Fruit fly (Drosophila melanogaster) whole organism, embryonic: ENCODE data around the gene par-6.
A peak's percentile ranks its signal among the peaks of the same experiment; 100 is the strongest.

Source experiments
- Bdp1 ChIP-seq: fragments of 200-800 bp; sonication (Bioruptor generic); optimal IDR thresholded peaks from 3 replicates; lab custom pipeline; 2016; ENCODE audit warnings: missing biosample characterization, missing genetic modification characterization
- CG11504 ChIP-seq: fragments of 200-800 bp; sonication (Bioruptor generic); optimal IDR thresholded peaks from 3 replicates; lab custom pipeline; 2019; ENCODE audit warnings: missing biosample characterization, mild to moderate bottlenecking, missing genetic modification characterization, moderate library complexity
- CG13287 ChIP-seq: fragments of 200-800 bp; sonication (Bioruptor generic); IDR thresholded peaks from 2 replicates; pipeline ENCODE4 v1.3.6; 2022; ENCODE audit warnings: missing biosample characterization, missing genetic modification characterization; ENCODE audit not compliant: partially characterized antibody
- CG13894 ChIP-seq: fragments of 200-800 bp; sonication (Bioruptor generic); optimal IDR thresholded peaks from 3 replicates; lab custom pipeline; 2018; ENCODE audit warnings: missing biosample characterization, mild to moderate bottlenecking, missing genetic modification characterization, moderate library complexity
- CG17802 ChIP-seq: fragments of 200-800 bp; sonication (Bioruptor generic); optimal IDR thresholded peaks from 2 replicates; lab custom pipeline; 2018; ENCODE audit warnings: missing biosample characterization, mild to moderate bottlenecking, missing genetic modification characterization, moderate library complexity
- CG18619 ChIP-seq: fragments of 200-800 bp; sonication (Bioruptor generic); optimal IDR thresholded peaks from 3 replicates; lab custom pipeline; 2017; ENCODE audit warnings: missing biosample characterization, mild to moderate bottlenecking, missing genetic modification characterization
- CG31365 ChIP-seq: fragments of 200-800 bp; sonication (Bioruptor generic); optimal IDR thresholded peaks from 2 replicates; lab custom pipeline; 2018; ENCODE audit warnings: missing biosample characterization, mild to moderate bottlenecking, missing genetic modification characterization
- CG4424 ChIP-seq: fragments of 200-800 bp; sonication (Bioruptor generic); optimal IDR thresholded peaks from 3 replicates; lab custom pipeline; 2016; ENCODE audit warnings: missing biosample characterization, missing genetic modification characterization
- CG7271 ChIP-seq: fragments of 200-800 bp; sonication (Bioruptor generic); optimal IDR thresholded peaks from 2 replicates; lab custom pipeline; 2018; ENCODE audit warnings: missing biosample characterization, mild to moderate bottlenecking, missing genetic modification characterization, moderate library complexity
- CG9215 ChIP-seq: fragments of 200-800 bp; sonication (Bioruptor generic); IDR thresholded peaks from 2 replicates; pipeline ENCODE4 v1.3.6; 2022; ENCODE audit warnings: missing biosample characterization, missing genetic modification characterization
- CG9817 ChIP-seq: fragments of 200-800 bp; sonication (Bioruptor generic); optimal IDR thresholded peaks from 2 replicates; lab custom pipeline; 2018; ENCODE audit warnings: missing biosample characterization, mild to moderate bottlenecking, missing genetic modification characterization, moderate library complexity
- CkIIα-i1 ChIP-seq: fragments of 200-800 bp; sonication (Bioruptor generic); IDR thresholded peaks from 2 replicates; pipeline ENCODE4 v1.3.6; 2022; ENCODE audit warnings: missing biosample characterization, missing genetic modification characterization
- CrebB ChIP-seq: fragments of 200-800 bp; sonication (Bioruptor generic); optimal IDR thresholded peaks from 3 replicates; lab custom pipeline; 2018; ENCODE audit warnings: missing biosample characterization, mild to moderate bottlenecking, missing genetic modification characterization
- Deaf1 ChIP-seq: fragments of 200-800 bp; optimal IDR thresholded peaks from 3 replicates; lab custom pipeline; 2019; ENCODE audit warnings: missing biosample characterization, mild to moderate bottlenecking, missing genetic modification characterization, moderate library complexity
- Doc3 ChIP-seq: fragments of 200-800 bp; sonication (Bioruptor generic); IDR thresholded peaks from 3 replicates; pipeline ENCODE4 v1.3.6; 2022; ENCODE audit warnings: missing biosample characterization, missing genetic modification characterization; ENCODE audit not compliant: partially characterized antibody
- HLHmδ ChIP-seq: fragments of 200-800 bp; sonication (Bioruptor generic); optimal IDR thresholded peaks from 2 replicates; lab custom pipeline; 2018; ENCODE audit warnings: missing biosample characterization, mild to moderate bottlenecking, missing genetic modification characterization, moderate library complexity
- HmgZ ChIP-seq: fragments of 200-800 bp; sonication (Bioruptor generic); optimal IDR thresholded peaks from 2 replicates; lab custom pipeline; 2018; ENCODE audit warnings: missing biosample characterization, mild to moderate bottlenecking, missing genetic modification characterization
- Med ChIP-seq: fragments of 200-800 bp; sonication (Bioruptor generic); peaks from one replicate; lab custom pipeline; 2016; ENCODE audit warnings: missing biosample characterization, missing genetic modification characterization, mild to moderate bottlenecking, inconsistent platforms, moderate library complexity
- Vsx1 ChIP-seq: fragments of 200-800 bp; sonication (Bioruptor generic); optimal IDR thresholded peaks from 2 replicates; lab custom pipeline; 2017; ENCODE audit warnings: missing biosample characterization, mild to moderate bottlenecking, missing genetic modification characterization, missing genetic modification reagents
- Xbp1 ChIP-seq: fragments of 200-800 bp; sonication (Bioruptor generic); optimal IDR thresholded peaks from 3 replicates; lab custom pipeline; 2016; ENCODE audit warnings: missing biosample characterization, mild to moderate bottlenecking, missing genetic modification characterization
- Xrp1 ChIP-seq: fragments of 200-800 bp; sonication (Bioruptor generic); IDR thresholded peaks from 2 replicates; pipeline ENCODE4 v1.3.6; 2022; ENCODE audit warnings: missing biosample characterization, missing genetic modification characterization
- aop ChIP-seq: fragments of 200-800 bp; sonication (Bioruptor generic); IDR thresholded peaks from 2 replicates; pipeline ENCODE4 v1.3.6; 2022; ENCODE audit warnings: missing biosample characterization, missing genetic modification characterization
- ara ChIP-seq: fragments of 200-800 bp; sonication (Bioruptor generic); IDR thresholded peaks from 2 replicates; pipeline ENCODE4 v1.3.6; 2022; ENCODE audit warnings: missing biosample characterization, missing genetic modification characterization
- cg ChIP-seq: fragments of 200-800 bp; sonication (Bioruptor generic); optimal IDR thresholded peaks from 3 replicates; lab custom pipeline; 2019; ENCODE audit warnings: missing biosample characterization, mild to moderate bottlenecking, missing genetic modification characterization, moderate library complexity
- chinmo ChIP-seq: fragments of 200-800 bp; sonication (Bioruptor generic); IDR thresholded peaks from 4 replicates; pipeline ENCODE4 v1.3.6; 2022; ENCODE audit warnings: missing biosample characterization, missing genetic modification characterization; ENCODE audit not compliant: partially characterized antibody
- chn ChIP-seq: fragments of 200-800 bp; sonication (Bioruptor generic); optimal IDR thresholded peaks from 2 replicates; lab custom pipeline; 2016; ENCODE audit warnings: missing biosample characterization, missing genetic modification characterization
- ewg ChIP-seq: fragments of 200-800 bp; sonication (Bioruptor generic); optimal IDR thresholded peaks from 3 replicates; lab custom pipeline; 2017; ENCODE audit warnings: mild to moderate bottlenecking, missing biosample characterization, missing genetic modification reagents, missing genetic modification characterization
- exex ChIP-seq: fragments of 200-800 bp; sonication (Bioruptor generic); optimal IDR thresholded peaks from 4 replicates; lab custom pipeline; 2018; ENCODE audit warnings: missing biosample characterization, mild to moderate bottlenecking, missing genetic modification characterization, moderate library complexity
- fu2 ChIP-seq: fragments of 200-800 bp; sonication (Bioruptor generic); optimal IDR thresholded peaks from 2 replicates; lab custom pipeline; 2016; ENCODE audit warnings: missing biosample characterization, missing genetic modification characterization
- gt ChIP-seq: fragments of 200-800 bp; sonication (Bioruptor generic); IDR thresholded peaks from 2 replicates; pipeline ENCODE4 v1.3.6; 2022; ENCODE audit warnings: missing biosample characterization, missing genetic modification characterization
- maf-S ChIP-seq: fragments of 200-800 bp; sonication (Bioruptor generic); optimal IDR thresholded peaks from 2 replicates; lab custom pipeline; 2016; ENCODE audit warnings: missing biosample characterization, missing genetic modification characterization
- p53 ChIP-seq: fragments of 200-800 bp; sonication (Bioruptor generic); optimal IDR thresholded peaks from 2 replicates; lab custom pipeline; 2016; ENCODE audit warnings: missing biosample characterization, missing genetic modification characterization
- sens ChIP-seq: fragments of 200-800 bp; sonication (Bioruptor generic); peaks from one replicate; lab custom pipeline; 2016; ENCODE audit warnings: missing biosample characterization, missing genetic modification characterization
- seq ChIP-seq: fragments of 200-800 bp; sonication (Bioruptor generic); IDR thresholded peaks from 2 replicates; pipeline ENCODE4 v1.3.6; 2022; ENCODE audit warnings: missing biosample characterization, missing genetic modification characterization
- shn ChIP-seq: fragments of 200-800 bp; sonication (Bioruptor generic); optimal IDR thresholded peaks from 3 replicates; lab custom pipeline; 2016; ENCODE audit warnings: missing biosample characterization, missing genetic modification characterization
- stc ChIP-seq: fragments of 200-800 bp; sonication (Bioruptor generic); IDR thresholded peaks from 2 replicates; pipeline ENCODE4 v1.3.6; 2022; ENCODE audit warnings: missing biosample characterization, missing genetic modification characterization
- twi ChIP-seq: fragments of 200-800 bp; optimal IDR thresholded peaks from 2 replicates; lab custom pipeline; 2019; ENCODE audit warnings: missing biosample characterization, mild to moderate bottlenecking, missing genetic modification characterization, moderate library complexity

par-6 gene

dm6 chrX:17738989-17739388 is 35.8 kb downstream of the par-6 start (continued):
- no peak for TF ChIP-seq CG7271 (tag; lab: Kevin White, UChicago)
- TF ChIP-seq CG4424 (GFP tag; lab: Kevin White, UChicago): peak; percentile 1
- TF ChIP-seq HLHmδ (GFP tag; lab: Kevin White, UChicago): peak; percentile 38
- TF ChIP-seq Xbp1 (GFP tag; lab: Kevin White, UChicago): no peak
- TF ChIP-seq maf-S (GFP tag; lab: Kevin White, UChicago): no peak
- TF ChIP-seq Xrp1 (GFP tag; lab: Robert Waterston, UW): peak; percentile 32; the same call in 1 of the 2 replicates
- peak; percentile 25 for TF ChIP-seq chn
- no peak for TF ChIP-seq CG17802 (tag; lab: Kevin White, UChicago)
- TF ChIP-seq CG13287 (GFP tag; lab: Robert Waterston, UW): no peak
- TF ChIP-seq ara (GFP tag; lab: Robert Waterston, UW): no peak
- peak; percentile 32; the same call in 1 of the 2 replicates for TF ChIP-seq seq (GFP tag; lab: Robert Waterston, UW)
- TF ChIP-seq HmgZ (tag; lab: Kevin White, UChicago): no peak
- TF ChIP-seq p53: no peak
- peak; percentile 0 for TF ChIP-seq Bdp1 (GFP tag; lab: Kevin White, UChicago)
- TF ChIP-seq cg (GFP tag; lab: Kevin White, UChicago): peak; percentile 84
- TF ChIP-seq chinmo (GFP tag; lab: Robert Waterston, UW): 0 out of 4 replicates have a peak, but pooled peaks have one; percentile 27
- TF ChIP-seq CG11504 (tag; lab: Kevin White, UChicago): peak; percentile 79

- no peak for TF ChIP-seq fu2 (GFP tag; lab: Kevin White, UChicago)
- no peak for TF ChIP-seq CG31365 (tag; lab: Kevin White, UChicago)
- no peak for TF ChIP-seq CrebB (tag; lab: Kevin White, UChicago)
- TF ChIP-seq ewg (GFP tag; lab: Kevin White, UChicago): no peak
- TF ChIP-seq CkIIα-i1 (GFP tag; lab: Robert Waterston, UW): no peak
- TF ChIP-seq sens (GFP tag; lab: Kevin White, UChicago): peak; percentile 8
- TF ChIP-seq CG13287 (GFP tag; lab: Robert Waterston, UW): no peak
- peak; percentile 80 for TF ChIP-seq Med
- no peak for TF ChIP-seq shn (GFP tag; lab: Kevin White, UChicago)
- no peak for TF ChIP-seq stc (GFP tag; lab: Robert Waterston, UW)
- TF ChIP-seq CG9215 (GFP tag; lab: Robert Waterston, UW): no peak
- no peak for TF ChIP-seq Vsx1
- TF ChIP-seq CG18619 (GFP tag; lab: Kevin White, UChicago): no peak
- no peak for TF ChIP-seq CG9817 (tag; lab: Kevin White, UChicago)
- TF ChIP-seq exex: peak; percentile 40
- no peak for TF ChIP-seq aop (GFP tag; lab: Robert Waterston, UW)
- no peak for TF ChIP-seq twi
- TF ChIP-seq gt (GFP tag; lab: Robert Waterston, UW): no peak
- TF ChIP-seq Doc3 (GFP tag; lab: Robert Waterston, UW): no peak
- TF ChIP-seq Deaf1 (tag; lab: Kevin White, UChicago): peak; percentile 78
- TF ChIP-seq CG13894 (tag; lab: Kevin White, UChicago): no peak
Observed at dm6 chrX:17739974-17740373, 36.8 kb downstream of the par-6 start.
